Fruit fly (Drosophila melanogaster) whole organism, embryonic: ENCODE results near the gene Nost.
A peak's percentile ranks its signal among the peaks of the same experiment; 100 is the strongest.

Experiments
- CG10431 ChIP-seq: fragments of 200-800 bp; sonication (Bioruptor generic); optimal IDR thresholded peaks from 3 replicates; lab custom pipeline; 2018; ENCODE audit warnings: missing biosample characterization, mild to moderate bottlenecking, missing genetic modification characterization
- CG10959 ChIP-seq: fragments of 200-800 bp; sonication (Bioruptor generic); IDR thresholded peaks from 2 replicates; pipeline ENCODE4 v1.3.6; 2022; ENCODE audit warnings: missing biosample characterization, missing genetic modification characterization
- CG10979 ChIP-seq: fragments of 200-800 bp; sonication (Bioruptor generic); optimal IDR thresholded peaks from 2 replicates; lab custom pipeline; 2018; ENCODE audit warnings: missing biosample characterization, mild to moderate bottlenecking, missing genetic modification characterization, moderate library complexity
- CG11247 ChIP-seq: fragments of 200-800 bp; sonication (Bioruptor generic); IDR thresholded peaks from 2 replicates; pipeline ENCODE4 v1.3.6; 2022; ENCODE audit warnings: missing biosample characterization, missing genetic modification characterization
- CG12071 ChIP-seq: fragments of 200-800 bp; sonication (Bioruptor generic); optimal IDR thresholded peaks from 3 replicates; lab custom pipeline; 2018; ENCODE audit warnings: missing biosample characterization, mild to moderate bottlenecking, missing genetic modification characterization
- CG15269 ChIP-seq: fragments of 200-800 bp; sonication (Bioruptor generic); optimal IDR thresholded peaks from 2 replicates; lab custom pipeline; 2018; ENCODE audit warnings: missing biosample characterization, mild to moderate bottlenecking, missing genetic modification characterization, moderate library complexity
- CG1832 ChIP-seq: fragments of 200-800 bp; sonication (Bioruptor generic); optimal IDR thresholded peaks from 2 replicates; lab custom pipeline; 2017; ENCODE audit warnings: missing biosample characterization, mild to moderate bottlenecking, missing genetic modification characterization, inconsistent platforms
- CG2678 ChIP-seq: fragments of 200-800 bp; sonication (Bioruptor generic); optimal IDR thresholded peaks from 3 replicates; lab custom pipeline; 2019; ENCODE audit warnings: missing biosample characterization, mild to moderate bottlenecking, missing genetic modification characterization, moderate library complexity
- CG4360 ChIP-seq: fragments of 200-800 bp; sonication (Bioruptor generic); IDR thresholded peaks from 2 replicates; pipeline ENCODE4 v1.3.6; 2022; ENCODE audit warnings: missing biosample characterization, missing genetic modification characterization
- CG5180 ChIP-seq: fragments of 200-800 bp; sonication (Bioruptor generic); optimal IDR thresholded peaks from 3 replicates; lab custom pipeline; 2017; ENCODE audit warnings: missing biosample characterization, missing genetic modification characterization, mild to moderate bottlenecking, moderate library complexity, missing genetic modification reagents
- CG6791 ChIP-seq: fragments of 200-800 bp; sonication (Bioruptor generic); IDR thresholded peaks from 3 replicates; pipeline ENCODE4 v1.3.6; 2022; ENCODE audit warnings: missing biosample characterization, missing genetic modification characterization; ENCODE audit not compliant: partially characterized antibody
- CG7357 ChIP-seq: fragments of 200-800 bp; sonication (Bioruptor generic); IDR thresholded peaks from 3 replicates; pipeline ENCODE4 v1.3.6; 2022; ENCODE audit warnings: missing biosample characterization, missing genetic modification characterization
- CG7372 ChIP-seq: fragments of 200-800 bp; sonication (Bioruptor generic); IDR thresholded peaks from 2 replicates; pipeline ENCODE4 v1.3.6; 2022; ENCODE audit warnings: missing biosample characterization, missing genetic modification characterization
- CG7963 ChIP-seq: fragments of 200-800 bp; sonication (Bioruptor generic); IDR thresholded peaks from 3 replicates; pipeline ENCODE4 v1.3.6; 2022; ENCODE audit warnings: missing biosample characterization, missing genetic modification characterization; ENCODE audit not compliant: partially characterized antibody
- CG8089 ChIP-seq: fragments of 200-800 bp; sonication (Bioruptor generic); optimal IDR thresholded peaks from 3 replicates; lab custom pipeline; 2016; ENCODE audit warnings: missing biosample characterization, missing genetic modification characterization
- CG9727 ChIP-seq: fragments of 200-800 bp; sonication (Bioruptor generic); optimal IDR thresholded peaks from 3 replicates; lab custom pipeline; 2017; ENCODE audit warnings: missing biosample characterization, mild to moderate bottlenecking, missing genetic modification characterization
- CG9797 ChIP-seq: fragments of 200-800 bp; sonication (Bioruptor generic); optimal IDR thresholded peaks from 3 replicates; lab custom pipeline; 2018; ENCODE audit warnings: missing biosample characterization, mild to moderate bottlenecking, missing genetic modification characterization
- Ets65A ChIP-seq: fragments of 200-800 bp; sonication (Bioruptor generic); peaks from one replicate; lab custom pipeline; 2016; ENCODE audit warnings: missing biosample characterization, missing genetic modification characterization
- Fer1 ChIP-seq: fragments of 200-800 bp; sonication (Bioruptor generic); optimal IDR thresholded peaks from 2 replicates; lab custom pipeline; 2017; ENCODE audit warnings: missing biosample characterization, mild to moderate bottlenecking, missing genetic modification characterization
- H15 ChIP-seq: fragments of 200-800 bp; sonication (Bioruptor generic); IDR thresholded peaks from 3 replicates; pipeline ENCODE4 v1.3.6; 2022; ENCODE audit warnings: missing biosample characterization, missing genetic modification characterization
- HLH3B ChIP-seq: fragments of 200-800 bp; sonication (Bioruptor generic); IDR thresholded peaks from 2 replicates; pipeline ENCODE4 v1.3.6; 2022; ENCODE audit warnings: missing biosample characterization, missing genetic modification characterization
- Kr ChIP-seq: fragments of 200-800 bp; sonication (Bioruptor generic); optimal IDR thresholded peaks from 2 replicates; lab custom pipeline; 2017; ENCODE audit warnings: missing biosample characterization, mild to moderate bottlenecking, missing genetic modification characterization
- Tbp ChIP-seq: fragments of >200 bp; optimal IDR thresholded peaks from 2 replicates; lab custom pipeline; 2018; ENCODE audit warnings: missing biosample characterization, missing genetic modification characterization
- chif ChIP-seq, 2 experiments: fragments of 200-800 bp; sonication (Bioruptor generic); optimal IDR thresholded peaks; 3 replicates each; lab custom pipeline; 2016; ENCODE audit warnings: missing biosample characterization in 2 of 2, missing genetic modification characterization in 2 of 2
- ci ChIP-seq: fragments of 200-800 bp; sonication (Bioruptor generic); IDR thresholded peaks from 3 replicates; pipeline ENCODE4 v1.3.6; 2022; ENCODE audit warnings: missing biosample characterization, missing genetic modification characterization
- crol ChIP-seq: fragments of 200-800 bp; sonication (Bioruptor generic); IDR thresholded peaks from 2 replicates; pipeline ENCODE4 v1.3.6; 2022; ENCODE audit warnings: missing biosample characterization, missing genetic modification characterization
- disco-r ChIP-seq: fragments of 200-800 bp; sonication (Bioruptor generic); optimal IDR thresholded peaks from 2 replicates; lab custom pipeline; 2016; ENCODE audit warnings: missing biosample characterization, missing genetic modification characterization
- dmrt11E ChIP-seq: fragments of 200-800 bp; sonication (Bioruptor generic); optimal IDR thresholded peaks from 3 replicates; lab custom pipeline; 2018; ENCODE audit warnings: missing biosample characterization, mild to moderate bottlenecking, missing genetic modification characterization, moderate library complexity
- ems ChIP-seq: fragments of 200-800 bp; sonication (Bioruptor generic); optimal IDR thresholded peaks from 3 replicates; lab custom pipeline; 2016; ENCODE audit warnings: missing biosample characterization, missing genetic modification characterization
- fd102C ChIP-seq: fragments of 200-800 bp; sonication (Bioruptor generic); optimal IDR thresholded peaks from 2 replicates; lab custom pipeline; 2018; ENCODE audit warnings: missing biosample characterization, mild to moderate bottlenecking, missing genetic modification characterization, moderate library complexity
- gem ChIP-seq: fragments of 200-800 bp; sonication (Bioruptor generic); optimal IDR thresholded peaks from 2 replicates; lab custom pipeline; 2019; ENCODE audit warnings: missing biosample characterization, mild to moderate bottlenecking, missing genetic modification characterization, moderate library complexity
- lola ChIP-seq, 3 experiments: fragments of >200 bp in 2 of 3; fragments of 200-800 bp in 1 of 3; sonication (Bioruptor generic) in 1 of 3; optimal IDR thresholded peaks; 2 replicates each; lab custom pipeline; 2017 to 2019; ENCODE audit warnings: missing biosample characterization in 3 of 3, missing genetic modification characterization in 3 of 3, mild to moderate bottlenecking in 1 of 3, moderate library complexity in 1 of 3
- onecut ChIP-seq: fragments of 200-800 bp; sonication (Bioruptor generic); IDR thresholded peaks from 2 replicates; pipeline ENCODE4 v1.3.6; 2022; ENCODE audit warnings: missing biosample characterization, missing genetic modification characterization
- pum ChIP-seq: fragments of 200-800 bp; sonication (Bioruptor generic); optimal IDR thresholded peaks from 2 replicates; lab custom pipeline; 2016; ENCODE audit warnings: missing biosample characterization, missing genetic modification characterization
- sens ChIP-seq: fragments of 200-800 bp; sonication (Bioruptor generic); peaks from one replicate; lab custom pipeline; 2016; ENCODE audit warnings: missing biosample characterization, missing genetic modification characterization
- slou ChIP-seq: fragments of 200-800 bp; sonication (Bioruptor generic); optimal IDR thresholded peaks from 3 replicates; lab custom pipeline; 2016; ENCODE audit warnings: missing biosample characterization, missing genetic modification characterization
- sug ChIP-seq: fragments of 200-800 bp; optimal IDR thresholded peaks from 2 replicates; lab custom pipeline; 2019; ENCODE audit warnings: missing biosample characterization, mild to moderate bottlenecking, missing genetic modification characterization, moderate library complexity
- unc-4 ChIP-seq: fragments of 200-800 bp; sonication (Bioruptor generic); IDR thresholded peaks from 2 replicates; pipeline ENCODE4 v1.3.6; 2022; ENCODE audit warnings: missing biosample characterization, missing genetic modification characterization; ENCODE audit not compliant: partially characterized antibody

Nost gene

DNA sequence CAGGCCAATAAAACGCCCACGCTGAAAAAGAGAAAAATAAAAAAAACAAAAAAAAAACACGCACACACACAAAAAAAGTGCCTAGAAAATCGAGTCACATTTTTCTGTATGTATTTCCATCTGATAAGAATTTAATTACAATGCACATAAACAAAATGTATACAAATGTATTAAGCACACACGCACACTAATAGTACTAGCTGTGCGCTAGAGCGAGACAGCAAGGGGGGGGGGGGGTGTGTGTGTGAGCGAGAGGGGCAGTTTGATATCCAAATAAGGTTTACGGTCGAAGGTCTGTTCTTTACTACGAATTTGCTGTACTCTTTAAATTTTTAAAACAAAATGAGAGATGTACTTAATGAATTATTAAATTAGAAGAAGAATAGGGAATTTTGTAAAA is 17.3 kb upstream of the Nost start (continued):
- TF ChIP-seq CG1832 (GFP tag; lab: Kevin White, UChicago) (peak; percentile 39), pum (GFP tag; lab: Kevin White, UChicago) (no peak), CG9797 (GFP tag; lab: Kevin White, UChicago) (no peak), CG8089 (no peak), gem (tag; lab: Kevin White, UChicago) (peak; percentile 46), crol (GFP tag; lab: Robert Waterston, UW) (peak; percentile 66), CG10959 (GFP tag; lab: Robert Waterston, UW) (no peak), CG11247 (no peak), Kr (GFP tag; lab: Kevin White, UChicago) (no peak), CG12071 (GFP tag; lab: Kevin White, UChicago) (no peak), CG5180 (no peak), CG2678 (tag; lab: Kevin White, UChicago) (peak; percentile 40)

DNA sequence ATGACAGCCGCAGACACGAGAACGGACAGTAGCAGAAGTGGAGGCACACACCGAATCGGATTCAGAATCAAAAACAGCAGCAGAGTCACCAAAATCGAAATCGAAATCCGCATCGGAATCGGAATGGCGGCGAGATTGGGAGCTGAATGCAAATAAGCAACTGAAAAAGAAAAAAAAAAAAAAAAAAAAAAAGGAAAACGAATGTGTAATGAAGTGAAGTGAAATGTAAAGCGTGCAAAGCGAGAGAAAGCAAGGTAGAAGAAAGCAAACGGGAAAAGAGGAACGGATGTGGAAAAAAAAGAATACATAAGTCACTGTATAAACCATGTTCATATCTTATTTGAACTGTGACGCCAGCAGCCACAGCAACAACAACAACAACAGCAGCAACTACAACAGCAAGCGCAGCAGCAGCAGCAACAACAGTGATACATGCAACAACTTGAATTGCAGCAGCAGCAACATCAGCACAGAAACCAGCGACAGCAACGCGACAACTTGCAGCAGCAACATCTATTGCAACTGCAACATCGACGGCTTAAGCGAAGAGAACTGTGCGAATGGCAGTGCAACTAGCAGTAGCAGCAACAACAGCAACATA is 16.6 kb upstream of the Nost start:
- TF ChIP-seq CG4360 (0 out of 2 replicates have a peak, but pooled peaks have one; percentile 30), CG7357 (GFP tag; lab: Robert Waterston, UW) (no peak), CG10431 (GFP tag; lab: Kevin White, UChicago) (no peak), sug (tag; lab: Kevin White, UChicago) (no peak), onecut (GFP tag; lab: Robert Waterston, UW) (no peak), Fer1 (GFP tag; lab: Kevin White, UChicago) (no peak), sens (GFP tag; lab: Kevin White, UChicago) (peak; percentile 28), Tbp (GFP tag; lab: Kevin White, UChicago) (no peak), unc-4 (no peak), chif (GFP tag; optimal IDR thresholded peaks at IDR 0.05; lab: Kevin White, UChicago) (no peak), CG7963 (GFP tag; lab: Robert Waterston, UW) (no peak), CG6791 (no peak), ci (GFP tag; lab: Robert Waterston, UW) (no peak)

DNA sequence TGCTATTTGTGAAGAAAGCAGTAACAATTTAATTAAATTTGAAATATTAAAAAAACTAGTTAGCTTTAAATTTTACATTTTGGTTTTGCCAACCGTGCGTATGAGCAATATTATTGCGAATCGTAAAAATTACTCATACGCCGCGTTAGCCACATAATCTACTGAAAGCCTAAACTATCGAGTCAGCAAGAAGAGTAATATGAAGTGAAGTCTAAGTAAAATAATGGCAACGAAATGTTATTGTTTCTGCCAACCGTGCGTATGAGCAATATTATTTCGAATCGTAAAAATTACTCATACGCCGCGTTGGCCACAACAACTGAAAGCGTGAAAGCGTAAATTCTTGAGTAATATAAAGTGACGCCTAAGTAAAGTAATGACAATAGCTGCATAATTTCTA is 9.9 kb upstream of the Nost start:
- peak; percentile 38 for TF ChIP-seq fd102C
- peak in 1 of 3 experiments; percentile 1 for TF ChIP-seq lola (GFP tag; optimal IDR thresholded peaks at IDR 0.05; lab: Kevin White, UChicago)
- no peak for TF ChIP-seq slou (GFP tag; lab: Kevin White, UChicago)
- peak; percentile 64 for TF ChIP-seq CG10979 (tag; lab: Kevin White, UChicago)
- no peak for TF ChIP-seq ems (GFP tag; lab: Kevin White, UChicago)
- TF ChIP-seq CG9727 (GFP tag; lab: Kevin White, UChicago): peak; percentile 7
- peak; percentile 91 for TF ChIP-seq CG7372 (GFP tag; lab: Robert Waterston, UW)
- peak; percentile 17 for TF ChIP-seq dmrt11E (tag; lab: Kevin White, UChicago)
- TF ChIP-seq Ets65A: peak; percentile 52
- TF ChIP-seq disco-r (GFP tag; lab: Kevin White, UChicago): no peak
- no peak for TF ChIP-seq CG15269 (tag; lab: Kevin White, UChicago)
- TF ChIP-seq HLH3B (GFP tag; lab: Robert Waterston, UW): no peak
- TF ChIP-seq H15 (GFP tag; lab: Robert Waterston, UW): no peak
- TF ChIP-seq CG2678 (tag; lab: Kevin White, UChicago): no peak
